Worm (Caenorhabditis elegans): ENCODE measurements around the gene affl-1.

The affl-1 gene

DNA sequence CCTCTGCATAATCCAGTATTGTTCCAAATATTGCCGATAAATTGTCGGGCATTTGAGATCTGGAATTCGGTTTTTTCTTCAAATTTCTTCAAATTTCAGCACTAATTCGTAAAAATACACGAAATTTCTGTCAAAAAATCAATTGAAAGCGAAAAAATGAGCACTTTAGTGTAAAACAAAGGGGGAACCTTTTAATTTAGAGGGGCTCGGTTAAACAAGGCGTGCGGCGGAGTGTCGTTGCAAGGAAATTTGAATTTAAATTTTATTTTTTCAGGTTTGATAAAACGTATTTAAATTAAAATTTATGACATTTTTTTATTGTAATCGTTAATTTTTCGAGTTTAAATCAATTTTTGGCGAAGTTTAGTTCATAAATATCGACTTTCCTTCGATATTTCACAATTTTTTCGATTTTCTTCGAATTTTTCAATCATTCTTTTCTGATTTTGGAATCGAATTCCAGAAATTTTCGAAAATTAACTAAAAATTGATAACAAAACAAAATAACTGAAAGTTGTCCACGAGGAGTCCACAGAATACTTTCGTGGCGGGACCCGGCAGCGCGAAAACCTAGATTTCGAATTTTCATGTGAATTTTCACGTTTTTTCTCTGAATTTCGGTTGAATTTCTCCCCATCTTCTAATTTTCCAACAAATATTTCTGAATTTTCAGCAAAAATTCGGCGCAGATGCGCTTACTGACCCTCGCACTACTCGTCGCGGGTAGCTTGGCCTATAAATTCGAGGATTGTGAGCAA is 31.8 kb downstream of the affl-1 start, which contains the start of the genes magu-1 and nemp-1 (continued):
- TF ChIP-seq K12H6.12 (tag; optimal IDR thresholded peaks at IDR 0.05) (no peak), nhr-120 (GFP tag; IDR thresholded peaks at IDR 0.05) (no peak), tlf-1 (GFP tag; optimal IDR thresholded peaks at IDR 0.05) (no peak), ztf-18 (tag; optimal IDR thresholded peaks at IDR 0.05) (no peak), snpc-1.1 (tag; optimal IDR thresholded peaks at IDR 0.05; ENCODE audit: insufficient read depth) (no peak), hrde-1 (tag; optimal IDR thresholded peaks at IDR 0.05; ENCODE audit: borderline replicate concordance) (no peak), lsy-27 (tag; optimal IDR thresholded peaks at IDR 0.05; ENCODE audit: borderline replicate concordance, insufficient read depth) (no peak), tbx-9 (tag; optimal IDR thresholded peaks at IDR 0.05; ENCODE audit: borderline replicate concordance) (no peak), F49E8.2 (tag; optimal IDR thresholded peaks at IDR 0.05; ENCODE audit: insufficient read depth) (peak; percentile 27), F37B4.10 (GFP tag; IDR thresholded peaks at IDR 0.05) (no peak), chd-7 (tag; optimal IDR thresholded peaks at IDR 0.05) (no peak), attf-5 (GFP tag; optimal IDR thresholded peaks at IDR 0.05) (no peak), xnd-1 (tag; optimal IDR thresholded peaks at IDR 0.05) (peak; percentile 13), ztf-26 (tag; optimal IDR thresholded peaks at IDR 0.05) (no peak), F23B12.7 (tag; optimal IDR thresholded peaks at IDR 0.05; ENCODE audit: insufficient read depth) (peak; percentile 16), pbrm-1 (GFP tag; IDR thresholded peaks at IDR 0.05) (no peak)

DNA sequence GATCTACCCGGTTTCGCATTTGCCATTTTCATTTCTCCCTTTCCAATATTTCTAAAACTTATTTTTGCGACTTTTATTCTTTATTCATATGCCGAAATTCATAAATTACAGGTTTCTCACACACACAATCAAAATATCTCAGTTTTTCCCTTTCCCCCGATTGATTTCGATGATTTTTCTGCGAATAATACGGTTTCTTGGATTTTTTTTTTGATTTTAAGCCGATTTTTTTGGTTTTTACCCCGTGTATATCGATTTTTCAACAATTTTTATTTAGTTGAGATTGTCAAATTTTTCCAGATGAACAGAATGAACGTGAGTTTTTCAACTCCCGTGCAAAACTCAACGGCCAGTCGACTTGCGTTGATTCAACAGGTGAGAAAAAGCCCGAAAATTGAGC is 35.1 kb downstream of the affl-1 start, which contains the start of gene mat-3:
TSS of gene mat-3 (plus strand) at position 301 of the 400 bp plus-strand sequence.
- TF ChIP-seq egrh-3 (GFP tag; IDR thresholded peaks at IDR 0.05), result no peak
- TF ChIP-seq lin-54 (GFP tag; optimal IDR thresholded peaks at IDR 0.05), result no peak
- TF ChIP-seq madf-6 (GFP tag; IDR thresholded peaks at IDR 0.05), result no peak
- TF ChIP-seq ZK185.1 (tag; optimal IDR thresholded peaks at IDR 0.05; ENCODE audit: poor library complexity, severe bottlenecking), result no peak
- TF ChIP-seq hmg-1.2 (GFP tag; IDR thresholded peaks at IDR 0.05), result no peak

DNA sequence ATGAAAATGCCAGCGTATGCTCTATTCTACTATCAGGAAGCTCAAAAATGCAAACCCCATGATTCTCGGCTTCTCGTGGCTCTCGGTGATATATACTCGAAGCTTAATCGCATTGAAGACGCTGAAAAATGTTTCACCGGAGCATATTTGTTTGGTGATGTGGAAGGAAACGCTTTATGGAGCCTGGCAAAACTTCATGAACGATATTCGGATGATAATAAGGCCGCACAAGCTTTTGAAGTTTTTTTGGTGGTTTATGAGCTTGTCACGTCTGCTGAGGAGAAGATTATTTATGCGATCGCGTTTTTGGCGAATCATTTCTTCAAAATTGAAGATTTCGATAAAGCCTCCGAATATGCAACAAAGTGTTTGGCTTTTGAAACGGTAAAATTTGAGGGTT is 41.2 kb downstream of the affl-1 start:
- TF ChIP-seq attf-5 (GFP tag; optimal IDR thresholded peaks at IDR 0.05) (no peak), aptf-2 (GFP tag; conservative IDR thresholded peaks at IDR 0.05) (no peak), ztf-6 (GFP tag; IDR thresholded peaks at IDR 0.05) (no peak), B0261.1 (tag; optimal IDR thresholded peaks at IDR 0.05) (no peak), snpc-4 (GFP tag; optimal IDR thresholded peaks at IDR 0.05) (no peak), snpc-4 (tag; optimal IDR thresholded peaks at IDR 0.05) (no peak), lin-54 (GFP tag; optimal IDR thresholded peaks at IDR 0.05) (no peak), snpc-1.3 (tag; optimal IDR thresholded peaks at IDR 0.05; ENCODE audit: insufficient read depth) (no peak), F33H1.4 (GFP tag; IDR thresholded peaks at IDR 0.05) (no peak), sdz-38 (tag; optimal IDR thresholded peaks at IDR 0.05) (no peak), somi-1 (GFP tag; optimal IDR thresholded peaks at IDR 0.05) (no peak), aptf-3 (GFP tag; IDR thresholded peaks at IDR 0.05) (no peak), lsl-1 (GFP tag; optimal IDR thresholded peaks at IDR 0.05) (no peak), ZK185.1 (tag; optimal IDR thresholded peaks at IDR 0.05; ENCODE audit: poor library complexity, severe bottlenecking) (no peak), lin-40 (tag; optimal IDR thresholded peaks at IDR 0.05) (no peak), T26A5.8 (tag; optimal IDR thresholded peaks at IDR 0.05) (no peak), ekl-4 (GFP tag; IDR thresholded peaks at IDR 0.05) (no peak)

All from whole organism, young adult.